Worm (Caenorhabditis elegans): ENCODE results near the gene ZK418.13.

DNA sequence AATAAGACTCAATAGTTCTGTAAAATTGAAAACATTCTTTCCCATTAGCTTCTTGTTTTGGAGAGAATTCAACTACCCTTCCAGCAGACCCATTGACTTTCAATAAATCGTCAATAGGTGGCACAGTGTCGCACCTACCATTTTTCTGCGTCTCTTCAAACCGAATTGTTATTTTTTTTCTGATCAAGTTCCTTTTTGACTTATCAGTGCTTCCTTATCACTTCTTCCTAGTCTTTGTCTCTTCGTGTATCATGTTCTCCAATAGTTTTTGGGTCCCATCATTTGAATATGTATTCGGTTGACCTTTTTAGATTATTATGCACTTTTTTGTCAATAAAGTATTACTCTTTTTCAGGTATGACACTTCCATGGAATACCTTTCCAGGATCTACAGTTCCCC lies 31.7 kb upstream of the ZK418.13 start, which contains the start of gene odd-1:
- TF ChIP-seq elt-2 (tag; optimal IDR thresholded peaks at IDR 0.05) (peak; percentile 85), odd-2 (tag; optimal IDR thresholded peaks at IDR 0.05) (no peak)

Data from whole organism, late embryonic.